Worm (Caenorhabditis elegans) whole organism, young adult: ENCODE results near the gene ttx-3.

Source experiments
- B0336.3 ChIP-seq: fragments of 200-800 bp; sonication (Bioruptor generic); IDR thresholded peaks from 2 replicates; pipeline ENCODE4 v1.3.6; 2022; ENCODE audit warnings: missing genetic modification characterization, missing compliant biosample characterization
- F23B12.7 ChIP-seq: sonication (generic microtip); optimal IDR thresholded peaks from 2 replicates; lab custom pipeline; 2017; ENCODE audit warnings: missing genetic modification characterization, mild to moderate bottlenecking, missing compliant biosample characterization, antibody characterized with exemption, moderate library complexity; ENCODE audit not compliant: insufficient read depth
- F39B2.1 ChIP-seq: fragments of 200-800 bp; sonication (Bioruptor generic); IDR thresholded peaks from 2 replicates; pipeline ENCODE4 v1.3.6; 2022; ENCODE audit warnings: missing genetic modification reagents, missing genetic modification characterization, missing compliant biosample characterization
- K12H6.12 ChIP-seq: fragments of 200-800 bp; sonication (Bioruptor generic); optimal IDR thresholded peaks from 2 replicates; lab custom pipeline; 2018; ENCODE audit warnings: mild to moderate bottlenecking, missing genetic modification characterization, missing compliant biosample characterization
- T26A5.8 ChIP-seq: sonication (generic microtip); optimal IDR thresholded peaks from 2 replicates; lab custom pipeline; 2016; ENCODE audit warnings: missing genetic modification characterization, missing compliant biosample characterization
- Y56A3A.18 ChIP-seq: fragments of 200-800 bp; sonication (Bioruptor generic); IDR thresholded peaks from 2 replicates; pipeline ENCODE4 v1.3.6; 2022; ENCODE audit warnings: missing genetic modification reagents, missing genetic modification characterization, missing compliant biosample characterization
- Y79H2A.3 ChIP-seq: fragments of 200-800 bp; sonication (Bioruptor generic); conservative IDR thresholded peaks from 2 replicates; pipeline ENCODE4 v1.3.6; 2022; ENCODE audit warnings: missing genetic modification reagents, missing genetic modification characterization, missing compliant biosample characterization
- Y95B8A.8 ChIP-seq: fragments of 200-800 bp; sonication (Bioruptor generic); IDR thresholded peaks from 2 replicates; pipeline ENCODE4 v1.3.6; 2022; ENCODE audit warnings: missing genetic modification reagents, missing genetic modification characterization, missing compliant biosample characterization
- ZK185.1 ChIP-seq: sonication (generic microtip); optimal IDR thresholded peaks from 2 replicates; lab custom pipeline; 2016; ENCODE audit warnings: mild to moderate bottlenecking, missing genetic modification characterization, missing compliant biosample characterization; ENCODE audit not compliant: poor library complexity, severe bottlenecking
- aptf-2 ChIP-seq: fragments of 200-800 bp; sonication (Bioruptor generic); conservative IDR thresholded peaks from 2 replicates; pipeline ENCODE4 v1.3.6; 2022; ENCODE audit warnings: missing genetic modification reagents, missing genetic modification characterization, missing compliant biosample characterization
- atf-7 ChIP-seq: sonication (generic microtip); optimal IDR thresholded peaks from 2 replicates; lab custom pipeline; 2017; ENCODE audit warnings: mild to moderate bottlenecking, missing genetic modification characterization, missing compliant biosample characterization
- athp-1 ChIP-seq: sonication (generic microtip); optimal IDR thresholded peaks from 2 replicates; lab custom pipeline; 2017; ENCODE audit warnings: mild to moderate bottlenecking, missing genetic modification characterization, missing compliant biosample characterization
- attf-5 ChIP-seq: fragments of 200-800 bp; sonication (Bioruptor generic); optimal IDR thresholded peaks from 2 replicates; lab custom pipeline; 2018; ENCODE audit warnings: mild to moderate bottlenecking, missing genetic modification characterization, missing compliant biosample characterization
- cebp-1 ChIP-seq, 2 experiments: fragments of 200-800 bp in 1 of 2; sonication (Bioruptor generic) in 1 of 2; sonication (generic microtip) in 1 of 2; IDR thresholded peaks in 1 of 2; optimal IDR thresholded peaks in 1 of 2; 2 replicates each; pipeline versions ENCODE4 v1.3.6 to Lab custom; 2017 to 2022; ENCODE audit warnings: missing compliant biosample characterization in 2 of 2, missing genetic modification characterization in 2 of 2, mild to moderate bottlenecking in 1 of 2, missing genetic modification reagents in 1 of 2, moderate library complexity in 1 of 2
- ceh-40 ChIP-seq: fragments of 200-800 bp; sonication (Bioruptor generic); IDR thresholded peaks from 2 replicates; pipeline ENCODE4 v1.3.6; 2022; ENCODE audit warnings: missing genetic modification characterization, missing compliant biosample characterization
- efl-1 ChIP-seq: fragments of 150-350 bp; optimal IDR thresholded peaks from 2 replicates; lab custom pipeline; 2014; ENCODE audit warnings: missing biosample characterization, missing genetic modification reagents, missing genetic modification characterization
- egrh-3 ChIP-seq: fragments of 200-800 bp; sonication (Bioruptor generic); IDR thresholded peaks from 2 replicates; pipeline ENCODE4 v1.3.6; 2022; ENCODE audit warnings: missing genetic modification reagents, missing genetic modification characterization, missing compliant biosample characterization
- gei-17 ChIP-seq: fragments of 200-800 bp; sonication (Bioruptor generic); optimal IDR thresholded peaks from 2 replicates; lab custom pipeline; 2018; ENCODE audit warnings: mild to moderate bottlenecking, missing genetic modification characterization, missing compliant biosample characterization
- hmg-1.2 ChIP-seq: fragments of 200-800 bp; sonication (Bioruptor generic); IDR thresholded peaks from 2 replicates; pipeline ENCODE4 v1.3.6; 2022; ENCODE audit warnings: missing genetic modification reagents, missing genetic modification characterization, missing compliant biosample characterization
- hrde-1 ChIP-seq: sonication (generic microtip); optimal IDR thresholded peaks from 2 replicates; lab custom pipeline; 2016; ENCODE audit warnings: missing genetic modification characterization, mild to moderate bottlenecking, missing compliant biosample characterization, moderate library complexity, missing genotype, missing genetic modification reagents, borderline replicate concordance
- let-526 ChIP-seq: fragments of 200-800 bp; sonication (Bioruptor generic); IDR thresholded peaks from 2 replicates; pipeline ENCODE4 v1.3.6; 2022; ENCODE audit warnings: missing genetic modification reagents, missing genetic modification characterization, missing compliant biosample characterization
- let-607 ChIP-seq, 2 experiments: fragments of 200-800 bp in 1 of 2; sonication (Bioruptor generic) in 1 of 2; sonication (generic microtip) in 1 of 2; optimal IDR thresholded peaks; 2 replicates each; lab custom pipeline; 2016 to 2018; ENCODE audit warnings: mild to moderate bottlenecking in 2 of 2, missing compliant biosample characterization in 2 of 2, missing genetic modification characterization in 2 of 2, moderate library complexity in 2 of 2, missing genotype in 1 of 2
- lin-35 ChIP-seq, 3 experiments: fragments of 150-350 bp in 2 of 3; sonication (generic microtip) in 1 of 3; optimal IDR thresholded peaks; 2 replicates each; lab custom pipeline; 2014 to 2018; ENCODE audit warnings: missing biosample characterization in 3 of 3, missing genetic modification characterization in 3 of 3, missing genetic modification reagents in 3 of 3
- madf-3 ChIP-seq: fragments of 200-800 bp; sonication (Bioruptor generic); IDR thresholded peaks from 2 replicates; pipeline ENCODE4 v1.3.6; 2022; ENCODE audit warnings: missing genetic modification reagents, missing genetic modification characterization, missing compliant biosample characterization
- mel-28 ChIP-seq: sonication (generic microtip); optimal IDR thresholded peaks from 2 replicates; lab custom pipeline; 2016; ENCODE audit warnings: borderline replicate concordance, mild to moderate bottlenecking, missing genetic modification characterization, missing compliant biosample characterization
- nfya-1 ChIP-seq: sonication (generic microtip); optimal IDR thresholded peaks from 2 replicates; lab custom pipeline; 2017; ENCODE audit warnings: antibody characterized with exemption, missing compliant biosample characterization, missing genetic modification characterization, borderline replicate concordance; ENCODE audit not compliant: insufficient read depth
- nfyb-1 ChIP-seq: fragments of 200-800 bp; sonication (Bioruptor generic); IDR thresholded peaks from 2 replicates; pipeline ENCODE4 v1.3.6; 2022; ENCODE audit warnings: missing genetic modification reagents, missing genetic modification characterization, missing compliant biosample characterization
- nhr-80 ChIP-seq: sonication (generic microtip); optimal IDR thresholded peaks from 2 replicates; lab custom pipeline; 2016; ENCODE audit warnings: missing genetic modification characterization, missing compliant biosample characterization
- snpc-1.1 ChIP-seq: sonication (generic microtip); optimal IDR thresholded peaks from 2 replicates; lab custom pipeline; 2017; ENCODE audit warnings: missing genetic modification characterization, mild to moderate bottlenecking, missing compliant biosample characterization, antibody characterized with exemption, moderate library complexity, missing genotype, missing genetic modification reagents; ENCODE audit not compliant: insufficient read depth
- snpc-1.3 ChIP-seq: sonication (generic microtip); optimal IDR thresholded peaks from 2 replicates; lab custom pipeline; 2017; ENCODE audit warnings: missing genetic modification characterization, mild to moderate bottlenecking, missing compliant biosample characterization, antibody characterized with exemption, moderate library complexity, missing genotype, missing genetic modification reagents; ENCODE audit not compliant: insufficient read depth
- snpc-4 ChIP-seq, 5 experiments: fragments of 150-350 bp in 1 of 5; sonication (generic microtip) in 4 of 5; optimal IDR thresholded peaks; 2 replicates each; lab custom pipeline; 2014 to 2018; ENCODE audit warnings: missing genetic modification characterization in 5 of 5, missing biosample characterization in 3 of 5, antibody characterized with exemption in 2 of 5, mild to moderate bottlenecking in 2 of 5, missing compliant biosample characterization in 2 of 5, missing genotype in 2 of 5, moderate library complexity in 2 of 5, missing genetic modification reagents in 1 of 5
- tbp1 ChIP-seq: fragments of 200-800 bp; sonication (Bioruptor generic); optimal IDR thresholded peaks from 2 replicates; lab custom pipeline; 2018; ENCODE audit warnings: mild to moderate bottlenecking, missing genetic modification characterization, missing compliant biosample characterization
- unc-62 ChIP-seq: fragments of 150-350 bp; optimal IDR thresholded peaks from 2 replicates; lab custom pipeline; 2014; ENCODE audit warnings: missing biosample characterization, missing genetic modification reagents, missing genetic modification characterization
- ztf-22 ChIP-seq: fragments of 200-800 bp; sonication (Bioruptor generic); optimal IDR thresholded peaks from 2 replicates; lab custom pipeline; 2018; ENCODE audit warnings: mild to moderate bottlenecking, missing genetic modification characterization, moderate library complexity, missing compliant biosample characterization
- ztf-26 ChIP-seq: sonication (generic microtip); optimal IDR thresholded peaks from 2 replicates; lab custom pipeline; 2017; ENCODE audit warnings: missing genetic modification characterization, missing compliant biosample characterization
- ztf-6 ChIP-seq: fragments of 200-800 bp; sonication (Bioruptor generic); IDR thresholded peaks from 2 replicates; pipeline ENCODE4 v1.3.6; 2022; ENCODE audit warnings: missing genetic modification reagents, missing genetic modification characterization, missing compliant biosample characterization

Gene ttx-3

ce11 chrX:11791364-11792221 is 22.4 kb upstream of the ttx-3 start (continued):
- TF ChIP-seq egrh-3 (GFP tag; lab: Robert Waterston, UW) (0 out of 2 replicates have a peak, but pooled peaks have one; percentile 6), K12H6.12 (tag; lab: Kevin White, UChicago) (no peak), hrde-1 (tag; lab: Kevin White, UChicago) (no peak), ZK185.1 (tag; lab: Kevin White, UChicago) (no peak), F39B2.1 (GFP tag; lab: Robert Waterston, UW) (no peak), let-526 (no peak), mel-28 (tag; lab: Kevin White, UChicago) (no peak), ztf-22 (GFP tag; lab: Kevin White, UChicago) (no peak), gei-17 (no peak), efl-1 (GFP tag; lab: Kevin White, UChicago) (no peak), T26A5.8 (no peak), Y56A3A.18 (GFP tag; lab: Robert Waterston, UW) (0 out of 2 replicates have a peak, but pooled peaks have one; percentile 36)

ce11 chrX:11790600-11790999 is 21.4 kb upstream of the ttx-3 start:
- TF ChIP-seq nhr-80 (peak; percentile 48), athp-1 (tag; lab: Kevin White, UChicago) (no peak), snpc-1.1 (tag; lab: Kevin White, UChicago) (no peak), unc-62 (GFP tag; lab: Kevin White, UChicago) (peak; percentile 38), cebp-1 (GFP tag; IDR thresholded peaks at IDR 0.05; lab: Robert Waterston, UW) (peak; percentile 66), cebp-1 (tag; optimal IDR thresholded peaks at IDR 0.05; lab: Kevin White, UChicago) (peak; percentile 65), tbp1 (GFP tag; lab: Kevin White, UChicago) (peak; percentile 10), hmg-1.2 (0 out of 2 replicates have a peak, but pooled peaks have one; percentile 13), F23B12.7 (no peak), ztf-6 (GFP tag; lab: Robert Waterston, UW) (no peak), snpc-1.3 (tag; lab: Kevin White, UChicago) (no peak), atf-7 (tag; lab: Kevin White, UChicago) (peak; percentile 58), B0336.3 (GFP tag; lab: Robert Waterston, UW) (peak; percentile 38; the same call in 1 of the 2 replicates), lin-35 (GFP tag; optimal IDR thresholded peaks at IDR 0.05; lab: Kevin White, UChicago) (peak in 1 of 3 experiments; percentile 18), let-607 (tag; optimal IDR thresholded peaks at IDR 0.05; lab: Kevin White, UChicago) (peak in 1 of 2 experiments; percentile 40), Y56A3A.18 (GFP tag; lab: Robert Waterston, UW) (0 out of 2 replicates have a peak, but pooled peaks have one; percentile 6), Y79H2A.3 (no peak), nfyb-1 (GFP tag; lab: Robert Waterston, UW) (peak; percentile 55; the same call in 1 of the 2 replicates), ceh-40 (0 out of 2 replicates have a peak, but pooled peaks have one; percentile 11), attf-5 (GFP tag; lab: Kevin White, UChicago) (peak; percentile 14), Y95B8A.8 (GFP tag; lab: Robert Waterston, UW) (peak; percentile 46; the same call in 1 of the 2 replicates), ztf-26 (tag; lab: Kevin White, UChicago) (no peak), madf-3 (GFP tag; lab: Robert Waterston, UW) (no peak), gei-17 (peak; percentile 34), nfya-1 (tag; lab: Kevin White, UChicago) (no peak), snpc-4 (GFP tag; optimal IDR thresholded peaks at IDR 0.05; lab: Kevin White, UChicago) (no peak), snpc-4 (tag; optimal IDR thresholded peaks at IDR 0.05; lab: Kevin White, UChicago) (peak in 1 of 4 experiments; percentile 12), aptf-2 (GFP tag; lab: Robert Waterston, UW) (no peak)
